Fruit fly (Drosophila melanogaster): ENCODE results near the gene sgg.

Gene sgg

dm6 chrX:2652124-2652923 lies 18.6 kb downstream of the sgg start (continued):
- TF ChIP-seq Fer1 (GFP tag; optimal IDR thresholded peaks at IDR 0.05), result no peak
- no peak for TF ChIP-seq CG11456 (GFP tag; IDR thresholded peaks at IDR 0.05)
- no peak for TF ChIP-seq HLH54F (GFP tag; optimal IDR thresholded peaks at IDR 0.05)
- TF ChIP-seq corto (GFP tag; optimal IDR thresholded peaks at IDR 0.05), result no peak
- TF ChIP-seq Ada2b (GFP tag; IDR thresholded peaks at IDR 0.05), result no peak
- no peak for TF ChIP-seq hth (optimal IDR thresholded peaks at IDR 0.05)
- no peak for TF ChIP-seq usp (GFP tag; optimal IDR thresholded peaks at IDR 0.05)
- TF ChIP-seq Awh (GFP tag; IDR thresholded peaks at IDR 0.05), result no peak
- TF ChIP-seq CG3163 (GFP tag; optimal IDR thresholded peaks at IDR 0.05), result peak; percentile 32
- no peak for TF ChIP-seq dan (GFP tag; IDR thresholded peaks at IDR 0.05)
- no peak for TF ChIP-seq slp2 (GFP tag; optimal IDR thresholded peaks at IDR 0.05)
- TF ChIP-seq Taf1 (GFP tag; IDR thresholded peaks at IDR 0.05), result no peak
- TF ChIP-seq CG2202 (tag; optimal IDR thresholded peaks at IDR 0.05), result no peak
- no peak for TF ChIP-seq CG9932 (GFP tag; IDR thresholded peaks at IDR 0.05)
- TF ChIP-seq Vsx1 (GFP tag; optimal IDR thresholded peaks at IDR 0.05), result no peak
- no peak for TF ChIP-seq CG7271 (tag; optimal IDR thresholded peaks at IDR 0.05)
- no peak for TF ChIP-seq bab2 (GFP tag; optimal IDR thresholded peaks at IDR 0.05)
- TF ChIP-seq CG1602 (GFP tag; optimal IDR thresholded peaks at IDR 0.05), result no peak
- TF ChIP-seq CG4360 (GFP tag; IDR thresholded peaks at IDR 0.05), result peak; percentile 37; the same call in 1 of the 2 replicates
- TF ChIP-seq caup (GFP tag; optimal IDR thresholded peaks at IDR 0.05; ENCODE audit: severe bottlenecking), result no peak
- no peak; the same call in 2 of the 3 replicates for TF ChIP-seq CG34422 (GFP tag; IDR thresholded peaks at IDR 0.05)
- TF ChIP-seq CG4424 (GFP tag; optimal IDR thresholded peaks at IDR 0.05), result no peak
- TF ChIP-seq jing (GFP tag; optimal IDR thresholded peaks at IDR 0.05), result no peak
- no peak for TF ChIP-seq Hr39 (optimal IDR thresholded peaks at IDR 0.05)
- peak; percentile 8 for TF ChIP-seq Ets65A (GFP tag)
- no peak for TF ChIP-seq CG7556 (GFP tag; optimal IDR thresholded peaks at IDR 0.05)
- no peak for TF ChIP-seq knrl (GFP tag; IDR thresholded peaks at IDR 0.05; ENCODE audit: partially characterized antibody)
- TF ChIP-seq Lim3 (GFP tag; IDR thresholded peaks at IDR 0.05), result no peak
- no peak for TF ChIP-seq Atf6 (GFP tag; IDR thresholded peaks at IDR 0.05)
- peak; percentile 49 for TF ChIP-seq run (tag; optimal IDR thresholded peaks at IDR 0.05)
- peak; percentile 49 for TF ChIP-seq abd-A (tag; optimal IDR thresholded peaks at IDR 0.05)
- 0 out of 3 replicates have a peak, but pooled peaks have one; percentile 11 for TF ChIP-seq gce (GFP tag; IDR thresholded peaks at IDR 0.05)
- TF ChIP-seq CG12104 (GFP tag; optimal IDR thresholded peaks at IDR 0.05), result no peak
- no peak for TF ChIP-seq Kr (GFP tag; optimal IDR thresholded peaks at IDR 0.05)
- TF ChIP-seq fd102C (GFP tag; optimal IDR thresholded peaks at IDR 0.05), result no peak
- no peak for TF ChIP-seq ara (GFP tag; IDR thresholded peaks at IDR 0.05)
- TF ChIP-seq Hmx (GFP tag; optimal IDR thresholded peaks at IDR 0.05), result no peak
- no peak for TF ChIP-seq Six4 (GFP tag; optimal IDR thresholded peaks at IDR 0.05)
- TF ChIP-seq CG16863 (GFP tag; optimal IDR thresholded peaks at IDR 0.05), result no peak
- TF ChIP-seq dysf (GFP tag; IDR thresholded peaks at IDR 0.05), result no peak
- no peak for TF ChIP-seq ssp (GFP tag; IDR thresholded peaks at IDR 0.05)
- peak; percentile 85 for TF ChIP-seq CG17385 (GFP tag; optimal IDR thresholded peaks at IDR 0.05)
- TF ChIP-seq nerfin-2 (GFP tag; IDR thresholded peaks at IDR 0.05; ENCODE audit: partially characterized antibody), result no peak
- no peak for TF ChIP-seq CG17328 (GFP tag; IDR thresholded peaks at IDR 0.05)
- no peak for TF ChIP-seq CG33213 (GFP tag; optimal IDR thresholded peaks at IDR 0.05)
- TF ChIP-seq Ets97D (GFP tag; optimal IDR thresholded peaks at IDR 0.05), result no peak
- peak; percentile 46 for TF ChIP-seq nom (GFP tag; optimal IDR thresholded peaks at IDR 0.05)
- TF ChIP-seq pum (GFP tag; optimal IDR thresholded peaks at IDR 0.05), result no peak
- TF ChIP-seq CG1832 (GFP tag; optimal IDR thresholded peaks at IDR 0.05), result peak; percentile 85
- no peak for TF ChIP-seq Hmr (GFP tag; optimal IDR thresholded peaks at IDR 0.05)
- TF ChIP-seq grn (GFP tag; optimal IDR thresholded peaks at IDR 0.05), result no peak
- peak; percentile 81 for TF ChIP-seq kay (GFP tag; optimal IDR thresholded peaks at IDR 0.05)

Measured in whole organism, embryonic.